Worm (Caenorhabditis elegans) whole organism, mixed stage, embryonic: ENCODE data around the gene T24B8.7.

Experiments used
- bed-3 ChIP-seq: fragments of 200-800 bp; sonication (Bioruptor generic); optimal IDR thresholded peaks from 3 replicates; lab custom pipeline; 2018; ENCODE audit warnings: mild to moderate bottlenecking, missing genetic modification characterization, moderate library complexity, missing compliant biosample characterization
- blmp-1 ChIP-seq: fragments of 150-350 bp; optimal IDR thresholded peaks from 2 replicates; lab custom pipeline; 2014; ENCODE audit warnings: missing biosample characterization, missing genetic modification characterization
- elt-1 ChIP-seq: sonication (generic microtip); optimal IDR thresholded peaks from 2 replicates; lab custom pipeline; 2017; ENCODE audit warnings: missing genetic modification characterization, mild to moderate bottlenecking, missing compliant biosample characterization, antibody characterized with exemption, moderate library complexity, borderline replicate concordance; ENCODE audit not compliant: insufficient read depth
- lin-13 ChIP-seq: fragments of 150-350 bp; optimal IDR thresholded peaks from 2 replicates; lab custom pipeline; 2014; ENCODE audit warnings: missing biosample characterization, missing genetic modification characterization
- lsy-2 ChIP-seq: fragments of 150-350 bp; optimal IDR thresholded peaks from 2 replicates; lab custom pipeline; 2014; ENCODE audit warnings: missing biosample characterization, missing genetic modification characterization
- mab-5 ChIP-seq: fragments of 150-350 bp; optimal IDR thresholded peaks from 2 replicates; lab custom pipeline; 2014; ENCODE audit warnings: missing biosample characterization, missing genetic modification characterization
- nhr-12 ChIP-seq: fragments of 150-350 bp; optimal IDR thresholded peaks from 2 replicates; lab custom pipeline; 2014; ENCODE audit warnings: missing biosample characterization, missing genetic modification characterization
- nhr-76 ChIP-seq: sonication (generic microtip); optimal IDR thresholded peaks from 2 replicates; lab custom pipeline; 2017; ENCODE audit warnings: missing biosample characterization, missing genetic modification characterization
- pha-4 ChIP-seq: fragments of 150-350 bp; optimal IDR thresholded peaks from 2 replicates; lab custom pipeline; 2018; ENCODE audit warnings: missing biosample characterization, missing genetic modification reagents, missing genetic modification characterization
- unc-62 ChIP-seq: fragments of 150-350 bp; optimal IDR thresholded peaks from 2 replicates; lab custom pipeline; 2014; ENCODE audit warnings: missing biosample characterization, missing genetic modification reagents, missing genetic modification characterization
- zip-8 ChIP-seq: fragments of 150-350 bp; optimal IDR thresholded peaks from 2 replicates; lab custom pipeline; 2014; ENCODE audit warnings: missing biosample characterization, missing genetic modification characterization
- ztf-11 ChIP-seq: fragments of 150-350 bp; optimal IDR thresholded peaks from 2 replicates; lab custom pipeline; 2014; ENCODE audit warnings: missing biosample characterization, missing genetic modification characterization

DNA sequence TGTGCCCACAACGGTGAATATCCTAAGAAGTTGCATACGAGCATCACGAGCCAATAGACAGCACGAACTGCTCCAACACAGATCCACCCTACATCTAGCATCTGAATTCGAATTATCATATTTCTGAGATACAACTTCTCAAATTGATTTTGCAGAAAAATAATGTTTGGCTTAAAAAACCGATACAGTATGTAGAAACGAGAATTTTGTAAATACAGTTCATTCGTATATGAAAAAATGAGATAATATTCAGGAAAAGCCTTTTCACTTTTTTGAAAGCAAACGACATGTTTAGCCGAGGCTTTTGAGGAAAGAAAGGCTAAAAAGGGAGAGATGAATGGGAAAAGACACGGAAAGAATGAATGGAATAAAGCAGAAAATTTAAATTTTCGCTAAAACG is 12.2 kb downstream of the T24B8.7 start, which contains the start of gene F37B12.3:
- TF ChIP-seq lin-13 (tag; lab: Kevin White, UChicago) (no peak), pha-4 (tag; lab: Kevin White, UChicago) (no peak), zip-8 (tag; lab: Kevin White, UChicago) (no peak), ztf-11 (tag; lab: Kevin White, UChicago) (no peak), bed-3 (GFP tag; lab: Kevin White, UChicago) (no peak), lsy-2 (no peak), nhr-76 (no peak), blmp-1 (tag; lab: Kevin White, UChicago) (no peak), mab-5 (tag; lab: Kevin White, UChicago) (no peak), elt-1 (tag; lab: Kevin White, UChicago) (no peak), unc-62 (GFP tag; lab: Kevin White, UChicago) (no peak), nhr-12 (no peak)
